Fruit fly (Drosophila melanogaster): ENCODE measurements around the gene Cyp4d20.

Cyp4d20 gene

DNA sequence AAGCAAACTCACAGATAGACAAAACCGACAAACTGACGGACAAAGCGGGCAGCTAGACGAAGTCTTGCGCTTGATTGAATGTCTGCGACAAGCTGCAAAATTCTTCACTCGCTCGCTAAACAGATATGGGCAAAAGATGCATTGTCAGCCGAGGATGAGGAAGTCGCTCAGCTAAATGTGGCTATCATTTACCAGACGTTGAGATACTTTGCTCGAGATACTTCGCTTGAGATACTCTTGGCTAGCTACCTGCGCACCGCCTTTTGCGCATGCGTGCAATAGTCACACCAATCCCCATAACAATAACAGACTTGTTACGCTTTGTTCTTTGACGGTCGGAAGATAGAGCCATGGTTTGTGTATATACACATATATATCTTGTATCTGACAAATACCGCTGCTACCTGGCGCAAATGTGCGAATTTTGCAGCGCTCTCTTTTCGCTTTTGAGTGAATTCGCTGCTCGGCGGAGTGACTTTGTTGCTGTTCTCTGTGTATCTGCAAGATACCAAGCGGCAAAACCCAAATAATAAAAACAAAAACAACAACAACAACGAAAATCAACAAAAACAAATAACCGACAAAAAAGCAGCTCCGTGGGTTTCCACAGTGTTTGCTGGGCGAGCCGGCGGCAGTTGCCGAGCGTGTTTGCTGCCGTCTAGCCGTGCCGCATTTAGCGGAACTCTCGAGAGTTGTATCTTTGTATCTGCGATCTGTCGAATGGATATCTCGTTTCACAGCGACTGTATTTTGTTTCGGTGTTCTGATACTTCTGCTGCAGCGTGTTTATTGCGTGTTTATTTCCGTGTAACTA lies 39.4 kb downstream of the Cyp4d20 start:
- no peak for TF ChIP-seq CG8478 (optimal IDR thresholded peaks at IDR 0.05)
- TF ChIP-seq pan (optimal IDR thresholded peaks at IDR 0.05), result no peak

DNA sequence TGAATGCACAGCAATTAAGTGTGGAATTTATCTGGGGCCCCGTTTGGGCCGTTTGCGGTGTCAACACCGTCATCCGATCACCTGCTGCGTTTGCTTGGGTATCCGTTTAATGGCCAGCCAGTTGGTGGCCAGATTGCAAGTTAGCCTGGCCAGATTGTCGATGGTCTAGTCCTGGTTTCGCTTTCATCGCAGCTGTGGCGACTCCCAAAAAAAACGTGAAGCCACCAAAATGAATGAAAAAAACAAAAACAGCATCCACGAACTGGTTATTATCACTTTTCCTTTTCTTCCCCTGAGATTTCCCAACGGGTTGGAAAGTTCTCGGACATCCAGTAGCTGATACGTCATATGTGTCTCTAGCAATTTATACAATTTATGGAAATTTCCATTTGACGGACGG lies 40.7 kb downstream of the Cyp4d20 start:
- no peak for TF ChIP-seq pan (optimal IDR thresholded peaks at IDR 0.05)
- TF ChIP-seq usp (GFP tag; optimal IDR thresholded peaks at IDR 0.05), result no peak
- no peak for TF ChIP-seq EcR (GFP tag; optimal IDR thresholded peaks at IDR 0.05)
- TF ChIP-seq Dll (optimal IDR thresholded peaks at IDR 0.05), result no peak
- no peak for TF ChIP-seq CG8478 (optimal IDR thresholded peaks at IDR 0.05)
- no peak for TF ChIP-seq psq (optimal IDR thresholded peaks at IDR 0.05)

dm6 chr3L:2436754-2437335 lies 41.4 kb downstream of the Cyp4d20 start:
- no peak for TF ChIP-seq psq (optimal IDR thresholded peaks at IDR 0.05)
- no peak for TF ChIP-seq CG8478 (optimal IDR thresholded peaks at IDR 0.05)
- no peak for TF ChIP-seq usp (GFP tag; optimal IDR thresholded peaks at IDR 0.05)
- TF ChIP-seq pan (optimal IDR thresholded peaks at IDR 0.05), result no peak
- no peak for TF ChIP-seq Dll (optimal IDR thresholded peaks at IDR 0.05)
- TF ChIP-seq EcR (GFP tag; optimal IDR thresholded peaks at IDR 0.05), result no peak

DNA sequence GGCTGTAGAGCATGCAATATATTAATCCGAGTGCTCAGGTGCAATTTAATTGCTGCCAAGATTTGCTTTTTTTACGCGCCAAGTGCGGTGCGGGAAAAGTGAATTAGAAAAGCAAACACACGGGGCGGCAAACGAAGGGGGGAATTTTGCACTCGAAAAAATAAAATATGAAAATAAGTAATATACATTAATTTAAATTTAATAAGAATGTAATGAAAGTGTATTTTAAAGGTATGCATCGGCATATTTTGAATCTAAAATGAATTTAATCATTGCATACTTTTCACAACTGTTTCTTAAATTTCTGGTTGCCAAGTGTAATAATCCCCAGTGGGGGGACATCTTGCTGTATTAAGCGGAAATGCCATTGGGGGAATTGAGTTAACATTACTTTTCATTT lies 44.1 kb downstream of the Cyp4d20 start:
- TF ChIP-seq psq (optimal IDR thresholded peaks at IDR 0.05) (no peak), pan (optimal IDR thresholded peaks at IDR 0.05) (no peak), CG8478 (optimal IDR thresholded peaks at IDR 0.05) (no peak), usp (GFP tag; optimal IDR thresholded peaks at IDR 0.05) (no peak)

- TF ChIP-seq usp (GFP tag; optimal IDR thresholded peaks at IDR 0.05) (no peak), EcR (GFP tag; optimal IDR thresholded peaks at IDR 0.05) (no peak), pan (optimal IDR thresholded peaks at IDR 0.05) (no peak), Dll (optimal IDR thresholded peaks at IDR 0.05) (no peak), psq (optimal IDR thresholded peaks at IDR 0.05) (no peak), CG8478 (optimal IDR thresholded peaks at IDR 0.05) (no peak)
Measured at dm6 chr3L:2433358-2433757, 44.9 kb downstream of the Cyp4d20 start.

DNA sequence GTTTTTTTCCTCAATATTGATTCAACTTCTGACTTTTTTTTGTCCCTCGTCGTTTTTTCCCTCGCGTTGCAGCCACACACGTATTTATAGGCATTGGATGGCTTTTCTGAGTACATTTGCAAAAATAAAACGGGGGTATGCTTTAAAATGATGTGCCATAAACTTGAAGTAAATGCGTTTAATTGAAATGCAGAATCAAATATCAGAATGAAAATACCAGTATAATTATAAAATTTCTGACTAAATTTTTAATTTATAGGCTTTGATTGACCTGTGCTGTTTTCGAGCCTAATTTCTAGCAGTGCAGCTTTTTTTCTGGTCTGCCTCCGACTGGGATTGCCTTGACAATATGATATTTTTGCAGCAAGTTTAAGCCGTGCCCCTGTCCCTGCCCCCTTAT lies 46.9 kb downstream of the Cyp4d20 start:
- TF ChIP-seq psq (optimal IDR thresholded peaks at IDR 0.05) (no peak), Dll (optimal IDR thresholded peaks at IDR 0.05) (no peak), EcR (GFP tag; optimal IDR thresholded peaks at IDR 0.05) (no peak), pan (optimal IDR thresholded peaks at IDR 0.05) (no peak), CG8478 (optimal IDR thresholded peaks at IDR 0.05) (no peak), usp (GFP tag; optimal IDR thresholded peaks at IDR 0.05) (no peak)

- TF ChIP-seq CG8478 (optimal IDR thresholded peaks at IDR 0.05) (no peak), usp (GFP tag; optimal IDR thresholded peaks at IDR 0.05) (no peak), Dll (optimal IDR thresholded peaks at IDR 0.05) (no peak), pan (optimal IDR thresholded peaks at IDR 0.05) (no peak), psq (optimal IDR thresholded peaks at IDR 0.05) (no peak), EcR (GFP tag; optimal IDR thresholded peaks at IDR 0.05) (no peak)
Measured at dm6 chr3L:2428488-2429302, 49.6 kb downstream of the Cyp4d20 start.

- TF ChIP-seq psq (optimal IDR thresholded peaks at IDR 0.05) (no peak), Dll (optimal IDR thresholded peaks at IDR 0.05) (no peak), CG8478 (optimal IDR thresholded peaks at IDR 0.05) (no peak), usp (GFP tag; optimal IDR thresholded peaks at IDR 0.05) (no peak), pan (optimal IDR thresholded peaks at IDR 0.05) (no peak), EcR (GFP tag; optimal IDR thresholded peaks at IDR 0.05) (no peak)
Measured at dm6 chr3L:2427151-2427550, 51.1 kb downstream of the Cyp4d20 start.

dm6 chr3L:2426407-2426951 lies 51.8 kb downstream of the Cyp4d20 start:
- no peak for TF ChIP-seq Dll (optimal IDR thresholded peaks at IDR 0.05)
- no peak for TF ChIP-seq usp (GFP tag; optimal IDR thresholded peaks at IDR 0.05)
- no peak for TF ChIP-seq pan (optimal IDR thresholded peaks at IDR 0.05)
- TF ChIP-seq psq (optimal IDR thresholded peaks at IDR 0.05), result no peak
- TF ChIP-seq EcR (GFP tag; optimal IDR thresholded peaks at IDR 0.05), result no peak
- no peak for TF ChIP-seq CG8478 (optimal IDR thresholded peaks at IDR 0.05)

Measured in whole organism.